Worm (Caenorhabditis elegans) whole organism, L2 larva: ENCODE results near the gene T28H11.7.

Experiments
- F13H6.1 ChIP-seq: sonication (generic microtip); optimal IDR thresholded peaks from 2 replicates; lab custom pipeline; 2016; ENCODE audit warnings: missing genetic modification characterization, missing compliant biosample characterization
- Y55F3AM.14 ChIP-seq: fragments of 200-800 bp; sonication (Bioruptor generic); optimal IDR thresholded peaks from 2 replicates; lab custom pipeline; 2018; ENCODE audit warnings: mild to moderate bottlenecking, missing genetic modification characterization, missing compliant biosample characterization
- ZK546.5 ChIP-seq: sonication (generic microtip); optimal IDR thresholded peaks from 2 replicates; lab custom pipeline; 2017; ENCODE audit warnings: missing biosample characterization, missing genetic modification characterization
- aly-2 ChIP-seq: fragments of 150-350 bp; optimal IDR thresholded peaks from 2 replicates; lab custom pipeline; 2014; ENCODE audit warnings: missing biosample characterization, missing genetic modification characterization
- ama-1 ChIP-seq: fragments of 150-350 bp; optimal IDR thresholded peaks from 2 replicates; lab custom pipeline; 2018; ENCODE audit warnings: inconsistent platforms
- ceh-16 ChIP-seq: fragments of 150-350 bp; optimal IDR thresholded peaks from 2 replicates; lab custom pipeline; 2014; ENCODE audit warnings: missing biosample characterization, missing genetic modification characterization
- ceh-82 ChIP-seq: fragments of 150-350 bp; optimal IDR thresholded peaks from 2 replicates; lab custom pipeline; 2014; ENCODE audit warnings: missing biosample characterization, missing genetic modification characterization
- crh-2 ChIP-seq: sonication (generic microtip); optimal IDR thresholded peaks from 2 replicates; lab custom pipeline; 2017; ENCODE audit warnings: missing biosample characterization, missing genetic modification characterization
- dmd-4 ChIP-seq: sonication (generic microtip); optimal IDR thresholded peaks from 2 replicates; lab custom pipeline; 2017; ENCODE audit warnings: missing biosample characterization, missing genetic modification characterization
- egl-27 ChIP-seq: sonication (generic microtip); optimal IDR thresholded peaks from 3 replicates; lab custom pipeline; 2017; ENCODE audit warnings: missing biosample characterization, missing genetic modification reagents, missing genetic modification characterization
- elt-3 ChIP-seq: sonication (generic microtip); optimal IDR thresholded peaks from 2 replicates; lab custom pipeline; 2017; ENCODE audit warnings: missing biosample characterization, missing genetic modification characterization
- fos-1 ChIP-seq: fragments of 150-350 bp; optimal IDR thresholded peaks from 2 replicates; lab custom pipeline; 2014; ENCODE audit warnings: missing biosample characterization, missing genetic modification characterization
- gmeb-1 ChIP-seq: fragments of 150-350 bp; optimal IDR thresholded peaks from 2 replicates; lab custom pipeline; 2014; ENCODE audit warnings: missing biosample characterization, missing genetic modification characterization
- lin-11 ChIP-seq: fragments of 150-350 bp; sonication (generic microtip); optimal IDR thresholded peaks from 2 replicates; lab custom pipeline; 2014; ENCODE audit warnings: missing biosample characterization, missing genetic modification characterization, inconsistent platforms, mixed read lengths
- lin-13 ChIP-seq: fragments of 150-350 bp; optimal IDR thresholded peaks from 2 replicates; lab custom pipeline; 2014; ENCODE audit warnings: missing biosample characterization, missing genetic modification reagents, missing genetic modification characterization
- lin-39 ChIP-seq: fragments of 150-350 bp; optimal IDR thresholded peaks from 2 replicates; lab custom pipeline; 2014; ENCODE audit warnings: missing biosample characterization, missing genetic modification reagents, missing genetic modification characterization
- lsy-2 ChIP-seq, 2 experiments: fragments of 150-350 bp in 1 of 2; sonication (generic microtip) in 1 of 2; optimal IDR thresholded peaks; 2 replicates each; lab custom pipeline; 2014 to 2017; ENCODE audit warnings: missing biosample characterization in 2 of 2, missing genetic modification characterization in 2 of 2
- mab-5 ChIP-seq: fragments of 150-350 bp; optimal IDR thresholded peaks from 2 replicates; lab custom pipeline; 2014; ENCODE audit warnings: missing biosample characterization, missing genetic modification characterization
- mbf-1 ChIP-seq: sonication (generic microtip); optimal IDR thresholded peaks from 2 replicates; lab custom pipeline; 2017; ENCODE audit warnings: missing biosample characterization, missing genetic modification characterization
- nhr-10 ChIP-seq: sonication (generic microtip); optimal IDR thresholded peaks from 2 replicates; lab custom pipeline; 2017; ENCODE audit warnings: missing biosample characterization, missing genetic modification characterization
- nhr-11 ChIP-seq: fragments of 150-350 bp; optimal IDR thresholded peaks from 2 replicates; lab custom pipeline; 2014; ENCODE audit warnings: missing biosample characterization, missing genetic modification characterization
- nhr-21 ChIP-seq: fragments of 150-350 bp; optimal IDR thresholded peaks from 2 replicates; lab custom pipeline; 2014; ENCODE audit warnings: missing biosample characterization, missing genetic modification characterization
- nhr-23 ChIP-seq: fragments of 150-350 bp; optimal IDR thresholded peaks from 2 replicates; lab custom pipeline; 2014; ENCODE audit warnings: missing biosample characterization, missing genetic modification reagents, missing genetic modification characterization
- nhr-237 ChIP-seq: fragments of 150-350 bp; optimal IDR thresholded peaks from 2 replicates; lab custom pipeline; 2014; ENCODE audit warnings: missing biosample characterization, missing genetic modification characterization
- nhr-25 ChIP-seq: fragments of 150-350 bp; sonication (generic microtip); optimal IDR thresholded peaks from 3 replicates; lab custom pipeline; 2014; ENCODE audit warnings: missing biosample characterization, missing genetic modification characterization
- nhr-6 ChIP-seq: fragments of 150-350 bp; optimal IDR thresholded peaks from 2 replicates; lab custom pipeline; 2014; ENCODE audit warnings: missing biosample characterization, missing genetic modification characterization
- peb-1 ChIP-seq: fragments of 150-350 bp; optimal IDR thresholded peaks from 2 replicates; lab custom pipeline; 2014; ENCODE audit warnings: missing biosample characterization, missing genetic modification characterization
- sem-4 ChIP-seq: fragments of 150-350 bp; optimal IDR thresholded peaks from 2 replicates; lab custom pipeline; 2014; ENCODE audit warnings: missing biosample characterization, missing genetic modification reagents, missing genetic modification characterization
- skn-1 ChIP-seq: sonication (generic microtip); optimal IDR thresholded peaks from 2 replicates; lab custom pipeline; 2017; ENCODE audit warnings: missing biosample characterization, missing genetic modification characterization
- sma-9 ChIP-seq, 2 experiments: fragments of 150-350 bp in 1 of 2; sonication (generic microtip) in 1 of 2; optimal IDR thresholded peaks; 2 replicates each; lab custom pipeline; 2014 to 2016; ENCODE audit warnings: missing genetic modification characterization in 2 of 2, mild to moderate bottlenecking in 1 of 2, missing biosample characterization in 1 of 2, missing compliant biosample characterization in 1 of 2, missing genetic modification reagents in 1 of 2, moderate library complexity in 1 of 2
- snpc-4 ChIP-seq: fragments of 150-350 bp; optimal IDR thresholded peaks from 2 replicates; lab custom pipeline; 2014; ENCODE audit warnings: missing biosample characterization, missing genetic modification characterization
- unc-39 ChIP-seq: fragments of 150-350 bp; optimal IDR thresholded peaks from 2 replicates; lab custom pipeline; 2014; ENCODE audit warnings: missing biosample characterization, missing genetic modification characterization
- unc-62 ChIP-seq: fragments of 150-350 bp; optimal IDR thresholded peaks from 2 replicates; lab custom pipeline; 2014; ENCODE audit warnings: missing biosample characterization, missing genetic modification reagents, missing genetic modification characterization
- zag-1 ChIP-seq: fragments of 150-350 bp; optimal IDR thresholded peaks from 2 replicates; lab custom pipeline; 2014; ENCODE audit warnings: missing biosample characterization, missing genetic modification characterization
- ztf-4 ChIP-seq: fragments of 150-350 bp; optimal IDR thresholded peaks from 2 replicates; lab custom pipeline; 2014; ENCODE audit warnings: missing biosample characterization, missing genetic modification characterization

The T28H11.7 gene

ce11 chrIV:4993128-4993527, 23.8 kb downstream of the T28H11.7 start:
- no peak for TF ChIP-seq ama-1 (lab: Kevin White, UChicago)
- no peak for TF ChIP-seq sem-4 (tag; lab: Kevin White, UChicago)
- no peak for TF ChIP-seq nhr-237 (tag; lab: Kevin White, UChicago)
- no peak for TF ChIP-seq egl-27 (tag; lab: Kevin White, UChicago)
- no peak for TF ChIP-seq elt-3 (tag; lab: Kevin White, UChicago)

- TF ChIP-seq Y55F3AM.14 (GFP tag; lab: Kevin White, UChicago), result no peak
- TF ChIP-seq ztf-4 (tag; lab: Kevin White, UChicago), result no peak
- TF ChIP-seq F13H6.1 (tag; lab: Kevin White, UChicago), result no peak
- TF ChIP-seq nhr-10 (tag; lab: Kevin White, UChicago), result no peak
- TF ChIP-seq aly-2 (tag; lab: Kevin White, UChicago), result no peak
- no peak for TF ChIP-seq nhr-23 (tag; lab: Kevin White, UChicago)
These were observed 24.9 kb downstream of the T28H11.7 start, which contains the start of gene str-162 for ce11 chrIV:4992089-4992488. Gene str-162 (plus strand): TSS chrIV:4992389.

- TF ChIP-seq sma-9 (GFP tag; optimal IDR thresholded peaks at IDR 0.05; lab: Kevin White, UChicago) (no peak), sma-9 (tag; optimal IDR thresholded peaks at IDR 0.05; lab: Kevin White, UChicago) (no peak), lsy-2 (tag; optimal IDR thresholded peaks at IDR 0.05; lab: Kevin White, UChicago) (no peak), ZK546.5 (tag; lab: Kevin White, UChicago) (no peak), ceh-16 (tag; lab: Kevin White, UChicago) (no peak), lin-13 (GFP tag; lab: Kevin White, UChicago) (no peak), peb-1 (tag; lab: Kevin White, UChicago) (no peak), ztf-4 (tag; lab: Kevin White, UChicago) (no peak), skn-1 (tag; lab: Kevin White, UChicago) (no peak), nhr-237 (tag; lab: Kevin White, UChicago) (no peak), mbf-1 (tag; lab: Kevin White, UChicago) (no peak), snpc-4 (tag; lab: Kevin White, UChicago) (no peak), ama-1 (lab: Kevin White, UChicago) (no peak), dmd-4 (tag; lab: Kevin White, UChicago) (no peak), nhr-11 (tag; lab: Kevin White, UChicago) (no peak), nhr-25 (tag; lab: Kevin White, UChicago) (no peak), lin-39 (tag; lab: Kevin White, UChicago) (no peak), nhr-6 (no peak)
These were observed 28.4 kb downstream of the T28H11.7 start, which contains the start of gene E03H12.7 for ce11 chrIV:4988531-4988930. Gene E03H12.7 (minus strand): TSS chrIV:4988631.

ce11 chrIV:4986246-4986645, 30.7 kb downstream of the T28H11.7 start, which contains the start of gene clec-177:
Gene clec-177 (plus strand): TSS chrIV:4986546.
- no peak for TF ChIP-seq mab-5 (tag; lab: Kevin White, UChicago)
- TF ChIP-seq, all 48 proteins: peak for 0

ce11 chrIV:4983746-4984145, 33.2 kb downstream of the T28H11.7 start, which contains the start of gene clec-176:
Gene clec-176 (plus strand): TSS chrIV:4984046.
- no peak for TF ChIP-seq elt-3 (tag; lab: Kevin White, UChicago)

- TF ChIP-seq zag-1 (tag; lab: Kevin White, UChicago) (no peak), lin-11 (tag; lab: Kevin White, UChicago) (no peak), fos-1 (tag; lab: Kevin White, UChicago) (no peak), egl-27 (tag; lab: Kevin White, UChicago) (no peak)
These were observed 34.5 kb downstream of the T28H11.7 start, which contains the start of gene E03H12.4 for ce11 chrIV:4982477-4982876. Gene E03H12.4 (plus strand): TSS chrIV:4982596.

- TF ChIP-seq nhr-21 (tag; lab: Kevin White, UChicago) (no peak), crh-2 (tag; lab: Kevin White, UChicago) (no peak), ceh-82 (tag; lab: Kevin White, UChicago) (no peak), mbf-1 (tag; lab: Kevin White, UChicago) (no peak), mab-5 (tag; lab: Kevin White, UChicago) (no peak), dmd-4 (tag; lab: Kevin White, UChicago) (no peak), nhr-23 (tag; lab: Kevin White, UChicago) (no peak), lsy-2 (tag; optimal IDR thresholded peaks at IDR 0.05; lab: Kevin White, UChicago) (no peak), gmeb-1 (tag; lab: Kevin White, UChicago) (no peak), nhr-6 (no peak), fos-1 (tag; lab: Kevin White, UChicago) (no peak), ztf-4 (tag; lab: Kevin White, UChicago) (no peak), ama-1 (lab: Kevin White, UChicago) (no peak), unc-62 (GFP tag; lab: Kevin White, UChicago) (no peak), unc-39 (tag; lab: Kevin White, UChicago) (no peak)
- TF ChIP-seq, all 48 proteins: peak for 0
These were observed 35.9 kb downstream of the T28H11.7 start, which contains the start of gene srz-24 for ce11 chrIV:4981027-4981426. Gene srz-24 (minus strand): TSS chrIV:4981127.
